Worm (Caenorhabditis elegans) whole organism, L3 larva: ENCODE results near the gene K01D12.1.

ENCODE experiments used
- ZK546.5 ChIP-seq: sonication (generic microtip); optimal IDR thresholded peaks from 2 replicates; lab custom pipeline; 2017; ENCODE audit warnings: missing biosample characterization, missing genetic modification characterization
- nhr-28 ChIP-seq: fragments of 150-350 bp; optimal IDR thresholded peaks from 2 replicates; lab custom pipeline; 2014; ENCODE audit warnings: missing biosample characterization, missing genetic modification characterization

- TF ChIP-seq nhr-28 (tag; lab: Kevin White, UChicago): no peak
- no peak for TF ChIP-seq ZK546.5 (tag; lab: Kevin White, UChicago)
Measured at ce11 chrV:12417277-12417676, 39.9 kb downstream of the K01D12.1 start, which contains the start of gene cdr-3.
